Fruit fly (Drosophila melanogaster) whole organism, embryonic: ENCODE results near the gene CG3603.

ENCODE experiments used
- CG10274 ChIP-seq: fragments of 200-800 bp; sonication (Bioruptor generic); optimal IDR thresholded peaks from 3 replicates; lab custom pipeline; 2017; ENCODE audit warnings: missing biosample characterization, mild to moderate bottlenecking, missing genetic modification characterization
- CG10979 ChIP-seq: fragments of 200-800 bp; sonication (Bioruptor generic); optimal IDR thresholded peaks from 2 replicates; lab custom pipeline; 2018; ENCODE audit warnings: missing biosample characterization, mild to moderate bottlenecking, missing genetic modification characterization, moderate library complexity
- CG11504 ChIP-seq: fragments of 200-800 bp; sonication (Bioruptor generic); optimal IDR thresholded peaks from 3 replicates; lab custom pipeline; 2019; ENCODE audit warnings: missing biosample characterization, mild to moderate bottlenecking, missing genetic modification characterization, moderate library complexity
- CG12071 ChIP-seq: fragments of 200-800 bp; sonication (Bioruptor generic); optimal IDR thresholded peaks from 3 replicates; lab custom pipeline; 2018; ENCODE audit warnings: missing biosample characterization, mild to moderate bottlenecking, missing genetic modification characterization
- CG12659 ChIP-seq: fragments of 200-800 bp; sonication (Bioruptor generic); optimal IDR thresholded peaks from 3 replicates; lab custom pipeline; 2017; ENCODE audit warnings: mild to moderate bottlenecking, missing biosample characterization, missing genetic modification reagents, missing genetic modification characterization
- CG13424 ChIP-seq: fragments of 200-800 bp; sonication (Bioruptor generic); optimal IDR thresholded peaks from 2 replicates; lab custom pipeline; 2019; ENCODE audit warnings: missing biosample characterization, mild to moderate bottlenecking, missing genetic modification characterization, moderate library complexity
- CG14050 ChIP-seq: fragments of 200-800 bp; sonication (Bioruptor generic); IDR thresholded peaks from 3 replicates; pipeline ENCODE4 v1.3.6; 2022; ENCODE audit warnings: missing biosample characterization, missing genetic modification characterization
- CG14710 ChIP-seq: fragments of 200-800 bp; sonication (Bioruptor generic); optimal IDR thresholded peaks from 3 replicates; lab custom pipeline; 2019; ENCODE audit warnings: missing biosample characterization, mild to moderate bottlenecking, missing genetic modification characterization, moderate library complexity
- CG15696 ChIP-seq: fragments of 200-800 bp; sonication (Bioruptor generic); optimal IDR thresholded peaks from 2 replicates; lab custom pipeline; 2019; ENCODE audit warnings: missing biosample characterization, mild to moderate bottlenecking, missing genetic modification characterization, moderate library complexity
- CG17186 ChIP-seq: fragments of 200-800 bp; sonication (Bioruptor generic); optimal IDR thresholded peaks from 3 replicates; lab custom pipeline; 2017; ENCODE audit warnings: missing biosample characterization, missing genetic modification reagents, missing genetic modification characterization
- CG17829 ChIP-seq: fragments of 200-800 bp; optimal IDR thresholded peaks from 2 replicates; lab custom pipeline; 2019; ENCODE audit warnings: missing biosample characterization, mild to moderate bottlenecking, missing genetic modification characterization, moderate library complexity
- CG31441 ChIP-seq: fragments of 200-800 bp; sonication (Bioruptor generic); IDR thresholded peaks from 2 replicates; pipeline ENCODE4 v1.3.6; 2022; ENCODE audit warnings: missing biosample characterization, missing genetic modification characterization
- CG4328 ChIP-seq: fragments of 200-800 bp; sonication (Bioruptor generic); optimal IDR thresholded peaks from 3 replicates; lab custom pipeline; 2017; ENCODE audit warnings: missing biosample characterization, missing genetic modification reagents, missing genetic modification characterization
- CG4424 ChIP-seq: fragments of 200-800 bp; sonication (Bioruptor generic); optimal IDR thresholded peaks from 3 replicates; lab custom pipeline; 2016; ENCODE audit warnings: missing biosample characterization, missing genetic modification characterization
- CG5180 ChIP-seq: fragments of 200-800 bp; sonication (Bioruptor generic); optimal IDR thresholded peaks from 3 replicates; lab custom pipeline; 2017; ENCODE audit warnings: missing biosample characterization, missing genetic modification characterization, mild to moderate bottlenecking, moderate library complexity, missing genetic modification reagents
- CG7372 ChIP-seq: fragments of 200-800 bp; sonication (Bioruptor generic); IDR thresholded peaks from 2 replicates; pipeline ENCODE4 v1.3.6; 2022; ENCODE audit warnings: missing biosample characterization, missing genetic modification characterization
- CG7963 ChIP-seq: fragments of 200-800 bp; sonication (Bioruptor generic); IDR thresholded peaks from 3 replicates; pipeline ENCODE4 v1.3.6; 2022; ENCODE audit warnings: missing biosample characterization, missing genetic modification characterization; ENCODE audit not compliant: partially characterized antibody
- CG8924 ChIP-seq: fragments of 200-800 bp; optimal IDR thresholded peaks from 3 replicates; lab custom pipeline; 2019; ENCODE audit warnings: missing biosample characterization, mild to moderate bottlenecking, missing genetic modification characterization, moderate library complexity
- CG9797 ChIP-seq: fragments of 200-800 bp; sonication (Bioruptor generic); optimal IDR thresholded peaks from 3 replicates; lab custom pipeline; 2018; ENCODE audit warnings: missing biosample characterization, mild to moderate bottlenecking, missing genetic modification characterization
- CoRest ChIP-seq: fragments of 200-800 bp; sonication (Bioruptor generic); optimal IDR thresholded peaks from 3 replicates; lab custom pipeline; 2018; ENCODE audit warnings: missing biosample characterization, mild to moderate bottlenecking, missing genetic modification characterization, moderate library complexity
- D19A ChIP-seq: fragments of 200-800 bp; optimal IDR thresholded peaks from 3 replicates; lab custom pipeline; 2019; ENCODE audit warnings: missing biosample characterization, mild to moderate bottlenecking, missing genetic modification characterization, moderate library complexity
- E2f1 ChIP-seq: fragments of 200-800 bp; sonication (Bioruptor generic); IDR thresholded peaks from 2 replicates; pipeline ENCODE4 v1.3.6; 2022; ENCODE audit warnings: missing biosample characterization, missing genetic modification characterization
- Ets65A ChIP-seq: fragments of 200-800 bp; sonication (Bioruptor generic); peaks from one replicate; lab custom pipeline; 2016; ENCODE audit warnings: missing biosample characterization, missing genetic modification characterization
- Fer1 ChIP-seq: fragments of 200-800 bp; sonication (Bioruptor generic); optimal IDR thresholded peaks from 2 replicates; lab custom pipeline; 2017; ENCODE audit warnings: missing biosample characterization, mild to moderate bottlenecking, missing genetic modification characterization
- Fer2 ChIP-seq: fragments of 200-800 bp; sonication (Bioruptor generic); optimal IDR thresholded peaks from 2 replicates; lab custom pipeline; 2018; ENCODE audit warnings: missing biosample characterization, mild to moderate bottlenecking, missing genetic modification characterization, moderate library complexity
- Neu2 ChIP-seq: fragments of 200-800 bp; sonication (Bioruptor generic); optimal IDR thresholded peaks from 3 replicates; lab custom pipeline; 2016; ENCODE audit warnings: missing biosample characterization, missing genetic modification characterization, borderline replicate concordance
- Opbp ChIP-seq: fragments of 200-800 bp; sonication (Bioruptor generic); IDR thresholded peaks from 3 replicates; pipeline ENCODE4 v1.3.6; 2022; ENCODE audit warnings: missing biosample characterization, missing genetic modification characterization; ENCODE audit not compliant: partially characterized antibody
- Side ChIP-seq: fragments of 200-800 bp; sonication (Bioruptor generic); optimal IDR thresholded peaks from 2 replicates; lab custom pipeline; 2016; ENCODE audit warnings: missing biosample characterization, missing genetic modification characterization
- Sox100B ChIP-seq: fragments of 200-800 bp; sonication (Bioruptor generic); optimal IDR thresholded peaks from 3 replicates; lab custom pipeline; 2018; ENCODE audit warnings: missing biosample characterization, mild to moderate bottlenecking, missing genetic modification characterization
- TFAM ChIP-seq: fragments of 200-800 bp; sonication (Bioruptor generic); optimal IDR thresholded peaks from 2 replicates; lab custom pipeline; 2017; ENCODE audit warnings: missing biosample characterization, missing genetic modification characterization, inconsistent platforms
- crol ChIP-seq: fragments of 200-800 bp; sonication (Bioruptor generic); IDR thresholded peaks from 2 replicates; pipeline ENCODE4 v1.3.6; 2022; ENCODE audit warnings: missing biosample characterization, missing genetic modification characterization
- dan ChIP-seq: fragments of 200-800 bp; sonication (Bioruptor generic); IDR thresholded peaks from 2 replicates; pipeline ENCODE4 v1.3.6; 2022; ENCODE audit warnings: missing biosample characterization, missing genetic modification characterization
- fd102C ChIP-seq: fragments of 200-800 bp; sonication (Bioruptor generic); optimal IDR thresholded peaks from 2 replicates; lab custom pipeline; 2018; ENCODE audit warnings: missing biosample characterization, mild to moderate bottlenecking, missing genetic modification characterization, moderate library complexity
- fu2 ChIP-seq: fragments of 200-800 bp; sonication (Bioruptor generic); optimal IDR thresholded peaks from 2 replicates; lab custom pipeline; 2016; ENCODE audit warnings: missing biosample characterization, missing genetic modification characterization
- grau ChIP-seq: fragments of 200-800 bp; optimal IDR thresholded peaks from 3 replicates; lab custom pipeline; 2019; ENCODE audit warnings: missing biosample characterization, mild to moderate bottlenecking, missing genetic modification characterization, moderate library complexity
- hbn ChIP-seq: fragments of 200-800 bp; sonication (Bioruptor generic); IDR thresholded peaks from 2 replicates; pipeline ENCODE4 v1.3.6; 2022; ENCODE audit warnings: missing biosample characterization, missing genetic modification characterization; ENCODE audit not compliant: partially characterized antibody
- her ChIP-seq: fragments of 200-800 bp; sonication (Bioruptor generic); optimal IDR thresholded peaks from 2 replicates; lab custom pipeline; 2016; ENCODE audit warnings: missing biosample characterization, missing genetic modification characterization
- kah ChIP-seq: fragments of 200-800 bp; sonication (Bioruptor generic); optimal IDR thresholded peaks from 2 replicates; lab custom pipeline; 2018; ENCODE audit warnings: missing biosample characterization, mild to moderate bottlenecking, missing genetic modification characterization
- lmd ChIP-seq: fragments of 200-800 bp; sonication (Bioruptor generic); IDR thresholded peaks from 2 replicates; pipeline ENCODE4 v1.3.6; 2022; ENCODE audit warnings: missing biosample characterization, missing genetic modification characterization
- luna ChIP-seq: fragments of 200-800 bp; sonication (Bioruptor generic); optimal IDR thresholded peaks from 2 replicates; lab custom pipeline; 2016; ENCODE audit warnings: missing biosample characterization, missing genetic modification characterization
- nerfin-2 ChIP-seq: fragments of 200-800 bp; sonication (Bioruptor generic); IDR thresholded peaks from 2 replicates; pipeline ENCODE4 v1.3.6; 2022; ENCODE audit warnings: missing biosample characterization, missing genetic modification characterization; ENCODE audit not compliant: partially characterized antibody
- nmo ChIP-seq: fragments of 200-800 bp; sonication (Bioruptor generic); optimal IDR thresholded peaks from 2 replicates; lab custom pipeline; 2018; ENCODE audit warnings: missing biosample characterization, mild to moderate bottlenecking, missing genetic modification characterization, moderate library complexity
- phol ChIP-seq: fragments of 200-800 bp; sonication (Bioruptor generic); optimal IDR thresholded peaks from 3 replicates; lab custom pipeline; 2018; ENCODE audit warnings: missing biosample characterization, mild to moderate bottlenecking, missing genetic modification characterization, moderate library complexity
- pros ChIP-seq: fragments of 200-800 bp; sonication (Bioruptor generic); optimal IDR thresholded peaks from 3 replicates; lab custom pipeline; 2019; ENCODE audit warnings: missing biosample characterization, mild to moderate bottlenecking, missing genetic modification characterization, moderate library complexity
- salm ChIP-seq: fragments of 200-800 bp; sonication (Bioruptor generic); optimal IDR thresholded peaks from 2 replicates; lab custom pipeline; 2018; ENCODE audit warnings: missing biosample characterization, mild to moderate bottlenecking, missing genetic modification characterization
- scrt ChIP-seq: fragments of 200-800 bp; sonication (Bioruptor generic); optimal IDR thresholded peaks from 2 replicates; lab custom pipeline; 2018; ENCODE audit warnings: missing biosample characterization, mild to moderate bottlenecking, missing genetic modification characterization, moderate library complexity
- slou ChIP-seq: fragments of 200-800 bp; sonication (Bioruptor generic); optimal IDR thresholded peaks from 3 replicates; lab custom pipeline; 2016; ENCODE audit warnings: missing biosample characterization, missing genetic modification characterization
- tup ChIP-seq: fragments of 200-800 bp; sonication (Bioruptor generic); optimal IDR thresholded peaks from 2 replicates; lab custom pipeline; 2016; ENCODE audit warnings: missing biosample characterization, mild to moderate bottlenecking, missing genetic modification characterization, moderate library complexity
- zen ChIP-seq: fragments of 200-800 bp; sonication (Bioruptor generic); optimal IDR thresholded peaks from 3 replicates; lab custom pipeline; 2018; ENCODE audit warnings: missing biosample characterization, mild to moderate bottlenecking, missing genetic modification characterization, moderate library complexity
- zf30C ChIP-seq: fragments of 200-800 bp; sonication (Bioruptor generic); optimal IDR thresholded peaks from 3 replicates; lab custom pipeline; 2018; ENCODE audit warnings: missing biosample characterization, mild to moderate bottlenecking, missing genetic modification characterization

Gene CG3603

dm6 chrX:2951637-2952036 is 3.8 kb downstream of the CG3603 start (continued):
- peak; percentile 39 for TF ChIP-seq CG8924 (tag; lab: Kevin White, UChicago)
- no peak for TF ChIP-seq dan (GFP tag; lab: Robert Waterston, UW)
- peak; percentile 22 for TF ChIP-seq zf30C (GFP tag; lab: Kevin White, UChicago)
- peak; percentile 19 for TF ChIP-seq CG5180
- TF ChIP-seq salm (tag; lab: Kevin White, UChicago) = no peak
- TF ChIP-seq kah = no peak
- no peak for TF ChIP-seq CG12071 (GFP tag; lab: Kevin White, UChicago)
- peak; percentile 42 for TF ChIP-seq Fer1 (GFP tag; lab: Kevin White, UChicago)
- TF ChIP-seq Neu2 = no peak
- TF ChIP-seq CG10274 = no peak
- peak; percentile 68 for TF ChIP-seq CG31441 (GFP tag; lab: Robert Waterston, UW)
- no peak for TF ChIP-seq her (GFP tag; lab: Kevin White, UChicago)
- TF ChIP-seq CG12659 (GFP tag; lab: Kevin White, UChicago) = peak; percentile 17
- TF ChIP-seq CG7963 (GFP tag; lab: Robert Waterston, UW) = no peak
- TF ChIP-seq Opbp (GFP tag; lab: Robert Waterston, UW) = no peak
- TF ChIP-seq zen (tag; lab: Kevin White, UChicago) = no peak
- no peak for TF ChIP-seq E2f1 (GFP tag; lab: Robert Waterston, UW)
- no peak for TF ChIP-seq CG17186 (GFP tag; lab: Kevin White, UChicago)
- no peak for TF ChIP-seq slou (GFP tag; lab: Kevin White, UChicago)
- TF ChIP-seq fu2 (GFP tag; lab: Kevin White, UChicago) = no peak
- TF ChIP-seq phol (tag; lab: Kevin White, UChicago) = peak; percentile 43
- no peak for TF ChIP-seq fd102C (GFP tag; lab: Kevin White, UChicago)
- TF ChIP-seq scrt (GFP tag; lab: Kevin White, UChicago) = no peak
- peak; percentile 22 for TF ChIP-seq CG17829
- no peak for TF ChIP-seq luna
- TF ChIP-seq TFAM (GFP tag; lab: Kevin White, UChicago) = no peak
- TF ChIP-seq Fer2 (tag; lab: Kevin White, UChicago) = no peak
- TF ChIP-seq Sox100B = peak; percentile 18
- peak; percentile 19 for TF ChIP-seq CoRest (tag; lab: Kevin White, UChicago)
- no peak for TF ChIP-seq CG15696 (tag; lab: Kevin White, UChicago)
- no peak for TF ChIP-seq pros (GFP tag; lab: Kevin White, UChicago)
- peak; percentile 9 for TF ChIP-seq CG4424 (GFP tag; lab: Kevin White, UChicago)
- peak; percentile 35 for TF ChIP-seq CG13424 (tag; lab: Kevin White, UChicago)
- peak; percentile 50 for TF ChIP-seq nmo (GFP tag; lab: Kevin White, UChicago)
- TF ChIP-seq lmd (GFP tag; lab: Robert Waterston, UW) = peak; percentile 41; the same call in 1 of the 2 replicates
- peak; percentile 67 for TF ChIP-seq CG11504 (tag; lab: Kevin White, UChicago)
- TF ChIP-seq nerfin-2 = no peak
- no peak for TF ChIP-seq Side (GFP tag; lab: Kevin White, UChicago)
- TF ChIP-seq CG10979 = peak; percentile 46
- TF ChIP-seq CG9797 = no peak
- TF ChIP-seq CG7372 (GFP tag; lab: Robert Waterston, UW) = no peak
- TF ChIP-seq grau = peak; percentile 52
- no peak for TF ChIP-seq tup (GFP tag; lab: Kevin White, UChicago)
- TF ChIP-seq CG4328 = no peak
- TF ChIP-seq crol (GFP tag; lab: Robert Waterston, UW) = no peak
- peak; percentile 27 for TF ChIP-seq D19A
- TF ChIP-seq hbn = no peak
- TF ChIP-seq CG14050 (GFP tag; lab: Robert Waterston, UW) = no peak
- TF ChIP-seq Ets65A (GFP tag; lab: Kevin White, UChicago) = no peak
- TF ChIP-seq CG14710 (tag; lab: Kevin White, UChicago) = peak; percentile 30
